Worm (Caenorhabditis elegans) whole organism, L2 larva: ENCODE data around the gene col-90.

Experiments
- fos-1 ChIP-seq: fragments of 150-350 bp; optimal IDR thresholded peaks from 2 replicates; lab custom pipeline; 2014; ENCODE audit warnings: missing biosample characterization, missing genetic modification characterization
- mbf-1 ChIP-seq: sonication (generic microtip); optimal IDR thresholded peaks from 2 replicates; lab custom pipeline; 2017; ENCODE audit warnings: missing biosample characterization, missing genetic modification characterization
- nhr-12 ChIP-seq: fragments of 150-350 bp; optimal IDR thresholded peaks from 2 replicates; lab custom pipeline; 2014; ENCODE audit warnings: missing biosample characterization, missing genetic modification characterization
- ztf-11 ChIP-seq: sonication (generic microtip); optimal IDR thresholded peaks from 2 replicates; lab custom pipeline; 2017; ENCODE audit warnings: missing biosample characterization, missing genetic modification characterization

- TF ChIP-seq ztf-11 (tag; lab: Kevin White, UChicago) (no peak), mbf-1 (tag; lab: Kevin White, UChicago) (no peak), fos-1 (tag; lab: Kevin White, UChicago) (peak; percentile 34), nhr-12 (tag; lab: Kevin White, UChicago) (no peak)
Observed at ce11 chrIII:7933235-7933634, 15.4 kb upstream of the col-90 start, which contains the start of gene ran-2.
